Worm (Caenorhabditis elegans) whole organism, early embryonic: Measurements from ENCODE around the gene C04A2.15.

Source experiments
- B0310.2 ChIP-seq: sonication (generic microtip); optimal IDR thresholded peaks from 2 replicates; lab custom pipeline; 2016; ENCODE audit warnings: mild to moderate bottlenecking, missing genetic modification characterization, missing compliant biosample characterization
- F13C5.2 ChIP-seq: sonication (generic microtip); optimal IDR thresholded peaks from 2 replicates; lab custom pipeline; 2017; ENCODE audit warnings: mild to moderate bottlenecking, missing genetic modification characterization, inconsistent platforms, missing compliant biosample characterization
- aly-1 ChIP-seq: sonication (generic microtip); optimal IDR thresholded peaks from 2 replicates; lab custom pipeline; 2016; ENCODE audit warnings: missing genetic modification characterization, missing compliant biosample characterization
- ama-1 ChIP-seq: fragments of 150-350 bp; optimal IDR thresholded peaks from 2 replicates; lab custom pipeline; 2014
- ceh-13 ChIP-seq: fragments of 200-800 bp; sonication (Bioruptor generic); optimal IDR thresholded peaks from 2 replicates; lab custom pipeline; 2018; ENCODE audit warnings: mild to moderate bottlenecking, missing genetic modification characterization, missing compliant biosample characterization
- ceh-36 ChIP-seq: sonication (generic microtip); optimal IDR thresholded peaks from 2 replicates; lab custom pipeline; 2016; ENCODE audit warnings: missing genetic modification characterization, inconsistent platforms, missing compliant biosample characterization
- ets-7 ChIP-seq: sonication (generic microtip); optimal IDR thresholded peaks from 2 replicates; lab custom pipeline; 2016; ENCODE audit warnings: missing genotype, missing genetic modification characterization, missing compliant biosample characterization
- flt-1 ChIP-seq: fragments of 200-800 bp; sonication (Bioruptor generic); IDR thresholded peaks from 2 replicates; pipeline ENCODE4 v1.3.6; 2022; ENCODE audit warnings: missing genetic modification characterization, missing compliant biosample characterization
- hmbx-1 ChIP-seq: sonication (generic microtip); optimal IDR thresholded peaks from 2 replicates; lab custom pipeline; 2016; ENCODE audit warnings: mild to moderate bottlenecking, missing genetic modification characterization, missing compliant biosample characterization
- hnd-1 ChIP-seq: sonication (generic microtip); optimal IDR thresholded peaks from 2 replicates; lab custom pipeline; 2016; ENCODE audit warnings: missing genetic modification characterization, missing compliant biosample characterization
- pes-1 ChIP-seq: fragments of 200-800 bp; sonication (Bioruptor generic); IDR thresholded peaks from 2 replicates; pipeline ENCODE4 v1.3.6; 2022; ENCODE audit warnings: missing genetic modification reagents, missing genetic modification characterization, missing compliant biosample characterization
- scrt-1 ChIP-seq: fragments of 200-800 bp; sonication (Bioruptor generic); IDR thresholded peaks from 2 replicates; pipeline ENCODE4 v1.3.6; 2022; ENCODE audit warnings: missing genetic modification characterization, missing compliant biosample characterization
- sea-1 ChIP-seq: fragments of 200-800 bp; sonication (Bioruptor generic); conservative IDR thresholded peaks from 2 replicates; pipeline ENCODE4 v1.3.6; 2022; ENCODE audit warnings: missing genetic modification characterization, missing compliant biosample characterization
- tra-4 ChIP-seq: sonication (generic microtip); optimal IDR thresholded peaks from 2 replicates; lab custom pipeline; 2017; ENCODE audit warnings: missing genetic modification characterization, missing compliant biosample characterization

DNA sequence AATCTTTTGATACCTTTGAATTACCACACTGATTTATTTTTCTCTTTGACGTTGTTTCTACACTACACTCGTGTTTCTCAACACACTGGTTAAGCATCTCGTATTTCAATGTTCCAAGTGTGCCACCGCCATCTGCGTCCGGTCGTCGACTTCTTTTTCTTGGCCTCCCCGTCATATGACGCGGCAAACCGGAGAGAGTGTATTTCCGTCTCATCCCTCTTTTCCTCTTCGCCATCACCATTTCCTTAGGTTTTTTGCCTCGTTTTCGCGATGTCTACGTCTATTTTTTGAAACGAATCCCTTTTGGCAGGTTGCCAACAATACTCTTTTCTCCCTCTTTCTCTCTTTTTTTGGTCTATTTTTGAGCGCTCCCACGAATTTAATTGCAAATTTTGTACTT lies 13.1 kb upstream of the C04A2.15 start:
- TF ChIP-seq ets-7 (tag; lab: Kevin White, UChicago) (no peak), hmbx-1 (tag; lab: Kevin White, UChicago) (no peak), ama-1 (lab: Kevin White, UChicago) (no peak), hnd-1 (tag; lab: Kevin White, UChicago) (no peak), scrt-1 (no peak), flt-1 (no peak), B0310.2 (tag; lab: Kevin White, UChicago) (no peak), ceh-36 (tag; lab: Kevin White, UChicago) (peak; percentile 40), tra-4 (tag; lab: Kevin White, UChicago) (no peak), F13C5.2 (tag; lab: Kevin White, UChicago) (no peak), pes-1 (GFP tag; lab: Robert Waterston, UW) (no peak), aly-1 (no peak), ceh-13 (GFP tag; lab: Kevin White, UChicago) (no peak), sea-1 (no peak)
